Fruit fly (Drosophila melanogaster) whole organism, embryonic: ENCODE data around the gene Edg91.

Experiments
- ATbp ChIP-seq: fragments of 200-800 bp; sonication (Bioruptor generic); optimal IDR thresholded peaks from 2 replicates; lab custom pipeline; 2017; ENCODE audit warnings: missing biosample characterization, mild to moderate bottlenecking, missing genetic modification characterization, missing genetic modification reagents
- BtbVII ChIP-seq: fragments of 200-800 bp; sonication (Bioruptor generic); optimal IDR thresholded peaks from 3 replicates; lab custom pipeline; 2017; ENCODE audit warnings: missing biosample characterization, mild to moderate bottlenecking, missing genetic modification characterization
- Bteb2 ChIP-seq: fragments of 200-800 bp; sonication (Bioruptor generic); optimal IDR thresholded peaks from 2 replicates; lab custom pipeline; 2016; ENCODE audit warnings: missing biosample characterization, missing genetic modification characterization
- CG13424 ChIP-seq: fragments of 200-800 bp; sonication (Bioruptor generic); optimal IDR thresholded peaks from 2 replicates; lab custom pipeline; 2019; ENCODE audit warnings: missing biosample characterization, mild to moderate bottlenecking, missing genetic modification characterization, moderate library complexity
- CG13624 ChIP-seq: fragments of 200-800 bp; sonication (Bioruptor generic); optimal IDR thresholded peaks from 2 replicates; lab custom pipeline; 2016; ENCODE audit warnings: missing biosample characterization, missing genetic modification characterization
- CG1529 ChIP-seq: fragments of 200-800 bp; sonication (Bioruptor generic); optimal IDR thresholded peaks from 3 replicates; lab custom pipeline; 2018; ENCODE audit warnings: missing biosample characterization, missing genetic modification characterization
- CG15514 ChIP-seq: fragments of 200-800 bp; sonication (Bioruptor generic); optimal IDR thresholded peaks from 3 replicates; lab custom pipeline; 2017; ENCODE audit warnings: missing biosample characterization, missing genetic modification characterization, mild to moderate bottlenecking, moderate library complexity, missing genetic modification reagents
- CG16813 ChIP-seq: fragments of 200-800 bp; sonication (Bioruptor generic); IDR thresholded peaks from 3 replicates; pipeline ENCODE4 v1.3.6; 2022; ENCODE audit warnings: missing biosample characterization, missing genetic modification characterization; ENCODE audit not compliant: partially characterized antibody
- CG17568 ChIP-seq: fragments of 200-800 bp; sonication (Bioruptor generic); optimal IDR thresholded peaks from 2 replicates; lab custom pipeline; 2018; ENCODE audit warnings: missing biosample characterization, mild to moderate bottlenecking, missing genetic modification characterization, moderate library complexity
- CG1792 ChIP-seq: fragments of 200-800 bp; sonication (Bioruptor generic); optimal IDR thresholded peaks from 2 replicates; lab custom pipeline; 2016; ENCODE audit warnings: missing biosample characterization, missing genetic modification characterization
- CG18619 ChIP-seq: fragments of 200-800 bp; sonication (Bioruptor generic); optimal IDR thresholded peaks from 3 replicates; lab custom pipeline; 2017; ENCODE audit warnings: missing biosample characterization, mild to moderate bottlenecking, missing genetic modification characterization
- CG2199 ChIP-seq: fragments of 200-800 bp; sonication (Bioruptor generic); IDR thresholded peaks from 3 replicates; pipeline ENCODE4 v1.3.6; 2022; ENCODE audit warnings: missing biosample characterization, missing genetic modification characterization
- CG2678 ChIP-seq: fragments of 200-800 bp; sonication (Bioruptor generic); optimal IDR thresholded peaks from 3 replicates; lab custom pipeline; 2019; ENCODE audit warnings: missing biosample characterization, mild to moderate bottlenecking, missing genetic modification characterization, moderate library complexity
- CG3163 ChIP-seq: fragments of 200-800 bp; sonication (Bioruptor generic); optimal IDR thresholded peaks from 3 replicates; lab custom pipeline; 2016; ENCODE audit warnings: missing biosample characterization, missing genetic modification characterization
- CG32767 ChIP-seq: fragments of 200-800 bp; sonication (Bioruptor generic); IDR thresholded peaks from 2 replicates; pipeline ENCODE4 v1.3.6; 2022; ENCODE audit warnings: missing biosample characterization, missing genetic modification characterization
- CG34376 ChIP-seq: fragments of 200-800 bp; sonication (Bioruptor generic); optimal IDR thresholded peaks from 2 replicates; lab custom pipeline; 2018; ENCODE audit warnings: missing biosample characterization, mild to moderate bottlenecking, missing genetic modification characterization
- CG3847 ChIP-seq: fragments of 200-800 bp; sonication (Bioruptor generic); IDR thresholded peaks from 2 replicates; pipeline ENCODE4 v1.3.6; 2022; ENCODE audit warnings: missing biosample characterization, missing genetic modification characterization
- CG6791 ChIP-seq: fragments of 200-800 bp; sonication (Bioruptor generic); IDR thresholded peaks from 3 replicates; pipeline ENCODE4 v1.3.6; 2022; ENCODE audit warnings: missing biosample characterization, missing genetic modification characterization; ENCODE audit not compliant: partially characterized antibody
- CG7271 ChIP-seq: fragments of 200-800 bp; sonication (Bioruptor generic); optimal IDR thresholded peaks from 2 replicates; lab custom pipeline; 2018; ENCODE audit warnings: missing biosample characterization, mild to moderate bottlenecking, missing genetic modification characterization, moderate library complexity
- CG7963 ChIP-seq: fragments of 200-800 bp; sonication (Bioruptor generic); IDR thresholded peaks from 3 replicates; pipeline ENCODE4 v1.3.6; 2022; ENCODE audit warnings: missing biosample characterization, missing genetic modification characterization; ENCODE audit not compliant: partially characterized antibody
- CG7987 ChIP-seq: fragments of 200-800 bp; sonication (Bioruptor generic); optimal IDR thresholded peaks from 2 replicates; lab custom pipeline; 2018; ENCODE audit warnings: missing biosample characterization, mild to moderate bottlenecking, missing genetic modification characterization, moderate library complexity
- CG8478 ChIP-seq: fragments of >200 bp; optimal IDR thresholded peaks from 2 replicates; lab custom pipeline; 2018
- Fer2 ChIP-seq: fragments of 200-800 bp; sonication (Bioruptor generic); optimal IDR thresholded peaks from 2 replicates; lab custom pipeline; 2018; ENCODE audit warnings: missing biosample characterization, mild to moderate bottlenecking, missing genetic modification characterization, moderate library complexity
- MESR4 ChIP-seq: fragments of 200-800 bp; sonication (Bioruptor generic); optimal IDR thresholded peaks from 2 replicates; lab custom pipeline; 2018; ENCODE audit warnings: missing biosample characterization, mild to moderate bottlenecking, missing genetic modification characterization, moderate library complexity
- Opbp ChIP-seq: fragments of 200-800 bp; sonication (Bioruptor generic); IDR thresholded peaks from 3 replicates; pipeline ENCODE4 v1.3.6; 2022; ENCODE audit warnings: missing biosample characterization, missing genetic modification characterization; ENCODE audit not compliant: partially characterized antibody
- PHDP ChIP-seq: fragments of 200-800 bp; sonication (Bioruptor generic); optimal IDR thresholded peaks from 3 replicates; lab custom pipeline; 2018; ENCODE audit warnings: missing biosample characterization, mild to moderate bottlenecking, missing genetic modification characterization, moderate library complexity
- Rx ChIP-seq: fragments of 200-800 bp; sonication (Bioruptor generic); IDR thresholded peaks from 2 replicates; pipeline ENCODE4 v1.3.6; 2022; ENCODE audit warnings: missing biosample characterization, missing genetic modification characterization
- Spps ChIP-seq: fragments of 200-800 bp; sonication (Bioruptor generic); optimal IDR thresholded peaks from 2 replicates; lab custom pipeline; 2018; ENCODE audit warnings: missing biosample characterization, mild to moderate bottlenecking, missing genetic modification characterization
- amos ChIP-seq: fragments of 200-800 bp; sonication (Bioruptor generic); IDR thresholded peaks from 2 replicates; pipeline ENCODE4 v1.3.6; 2022; ENCODE audit warnings: missing biosample characterization, missing genetic modification characterization; ENCODE audit not compliant: partially characterized antibody
- ato ChIP-seq: fragments of 200-800 bp; sonication (Bioruptor generic); IDR thresholded peaks from 2 replicates; pipeline ENCODE4 v1.3.6; 2022; ENCODE audit warnings: missing biosample characterization, missing genetic modification characterization; ENCODE audit not compliant: partially characterized antibody
- cg ChIP-seq: fragments of 200-800 bp; sonication (Bioruptor generic); optimal IDR thresholded peaks from 3 replicates; lab custom pipeline; 2019; ENCODE audit warnings: missing biosample characterization, mild to moderate bottlenecking, missing genetic modification characterization, moderate library complexity
- crol ChIP-seq: fragments of 200-800 bp; sonication (Bioruptor generic); IDR thresholded peaks from 2 replicates; pipeline ENCODE4 v1.3.6; 2022; ENCODE audit warnings: missing biosample characterization, missing genetic modification characterization
- dpn ChIP-seq, 2 experiments: fragments of 200-800 bp; sonication (Bioruptor generic); optimal IDR thresholded peaks; 3 replicates each; lab custom pipeline; 2016; ENCODE audit warnings: missing biosample characterization in 2 of 2, missing genetic modification characterization in 2 of 2
- fd102C ChIP-seq: fragments of 200-800 bp; sonication (Bioruptor generic); optimal IDR thresholded peaks from 2 replicates; lab custom pipeline; 2018; ENCODE audit warnings: missing biosample characterization, mild to moderate bottlenecking, missing genetic modification characterization, moderate library complexity
- nom ChIP-seq: fragments of 200-800 bp; sonication (Bioruptor generic); optimal IDR thresholded peaks from 2 replicates; lab custom pipeline; 2017; ENCODE audit warnings: missing biosample characterization, missing genetic modification characterization, mild to moderate bottlenecking, moderate library complexity, missing genetic modification reagents
- otp ChIP-seq: fragments of 200-800 bp; sonication (Bioruptor generic); IDR thresholded peaks from 3 replicates; pipeline ENCODE4, ENCODE4 v1.3.6; 2022; ENCODE audit warnings: missing biosample characterization, missing genetic modification characterization
- pfk ChIP-seq: fragments of 200-800 bp; sonication (Bioruptor generic); optimal IDR thresholded peaks from 2 replicates; lab custom pipeline; 2018; ENCODE audit warnings: missing biosample characterization, mild to moderate bottlenecking, missing genetic modification characterization, moderate library complexity
- pzg ChIP-seq: fragments of 200-800 bp; sonication (Bioruptor generic); optimal IDR thresholded peaks from 3 replicates; lab custom pipeline; 2018; ENCODE audit warnings: missing biosample characterization, mild to moderate bottlenecking, missing genetic modification characterization, moderate library complexity
- sens-2 ChIP-seq: fragments of 200-800 bp; sonication (Bioruptor generic); IDR thresholded peaks from 2 replicates; pipeline ENCODE4 v1.3.6; 2022; ENCODE audit warnings: missing biosample characterization, missing genetic modification characterization
- sisA ChIP-seq: fragments of 200-800 bp; sonication (Bioruptor generic); IDR thresholded peaks from 2 replicates; pipeline ENCODE4 v1.3.6; 2022; ENCODE audit warnings: missing biosample characterization, missing genetic modification characterization
- sr ChIP-seq: fragments of 200-800 bp; sonication (Bioruptor generic); IDR thresholded peaks from 3 replicates; pipeline ENCODE4 v1.3.6; 2022; ENCODE audit warnings: missing biosample characterization, missing genetic modification characterization
- ssp ChIP-seq: fragments of 200-800 bp; sonication (Bioruptor generic); IDR thresholded peaks from 2 replicates; pipeline ENCODE4 v1.3.6; 2022; ENCODE audit warnings: missing biosample characterization, missing genetic modification characterization
- toy ChIP-seq: fragments of 200-800 bp; sonication (Bioruptor generic); IDR thresholded peaks from 2 replicates; pipeline ENCODE4 v1.3.6; 2022; ENCODE audit warnings: missing biosample characterization, missing genetic modification characterization
- ttk ChIP-seq: fragments of 200-800 bp; sonication (Bioruptor generic); IDR thresholded peaks from 2 replicates; pipeline ENCODE4 v2.1.2; 2022; ENCODE audit warnings: missing biosample characterization, missing genetic modification characterization
- twi ChIP-seq: fragments of 200-800 bp; optimal IDR thresholded peaks from 2 replicates; lab custom pipeline; 2019; ENCODE audit warnings: missing biosample characterization, mild to moderate bottlenecking, missing genetic modification characterization, moderate library complexity
- zen2 ChIP-seq: fragments of 200-800 bp; sonication (Bioruptor generic); IDR thresholded peaks from 3 replicates; pipeline ENCODE4 v1.3.6; 2022; ENCODE audit warnings: missing biosample characterization, missing genetic modification characterization; ENCODE audit not compliant: partially characterized antibody
- zf30C ChIP-seq: fragments of 200-800 bp; sonication (Bioruptor generic); optimal IDR thresholded peaks from 3 replicates; lab custom pipeline; 2018; ENCODE audit warnings: missing biosample characterization, mild to moderate bottlenecking, missing genetic modification characterization
- zfh2 ChIP-seq: fragments of 200-800 bp; sonication (Bioruptor generic); optimal IDR thresholded peaks from 2 replicates; lab custom pipeline; 2016; ENCODE audit warnings: missing biosample characterization, missing genetic modification characterization

The Edg91 gene

DNA sequence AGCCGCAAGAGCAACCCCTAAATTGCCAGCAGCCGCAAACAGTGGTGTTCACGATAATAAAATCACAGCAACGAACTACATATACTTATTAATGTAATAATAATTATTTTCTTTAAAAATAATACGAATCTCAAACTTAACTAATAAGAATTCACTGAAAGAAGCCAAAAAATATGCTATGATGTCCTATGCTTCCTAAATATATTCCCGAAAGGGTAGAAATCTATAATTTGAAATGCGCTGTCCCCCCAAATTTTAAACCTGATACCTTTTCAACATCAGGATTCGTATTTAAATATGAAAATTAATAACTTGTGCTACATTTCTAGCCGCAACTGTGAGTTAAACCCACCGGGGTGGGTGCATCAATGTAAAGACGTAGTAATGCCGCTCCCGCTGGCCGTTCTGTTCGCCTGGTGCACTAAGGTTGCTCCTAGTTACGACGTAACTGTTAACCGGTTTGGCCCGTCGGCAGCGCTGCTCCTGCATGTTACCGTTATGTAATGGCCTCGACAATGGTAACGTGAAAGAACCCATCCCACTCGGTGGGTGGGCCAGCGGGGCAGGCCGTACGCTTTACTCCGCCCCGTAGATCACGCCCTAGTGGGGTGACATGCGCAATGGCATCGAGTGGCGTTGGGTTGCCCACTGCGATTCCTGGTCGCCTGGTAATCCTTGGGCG, 7.0 kb downstream of the Edg91 start (continued):
- TF ChIP-seq fd102C (GFP tag; lab: Kevin White, UChicago): peak; percentile 86
- no peak for TF ChIP-seq MESR4
- TF ChIP-seq CG1529 (GFP tag; lab: Kevin White, UChicago): peak; percentile 77
- TF ChIP-seq toy (GFP tag; lab: Robert Waterston, UW): no peak
- peak; percentile 84 for TF ChIP-seq crol (GFP tag; lab: Robert Waterston, UW)
- peak; percentile 65; the same call in 1 of the 2 replicates for TF ChIP-seq sisA (GFP tag; lab: Robert Waterston, UW)
- peak; percentile 62 for TF ChIP-seq ttk (GFP tag; lab: Robert Waterston, UW)
- peak; percentile 91 for TF ChIP-seq CG13424
- TF ChIP-seq Spps (tag; lab: Kevin White, UChicago): peak; percentile 79
- TF ChIP-seq cg (GFP tag; lab: Kevin White, UChicago): no peak
- no peak for TF ChIP-seq CG6791 (GFP tag; lab: Robert Waterston, UW)
- TF ChIP-seq CG3163 (GFP tag; lab: Kevin White, UChicago): no peak
- TF ChIP-seq CG17568 (GFP tag; lab: Kevin White, UChicago): peak; percentile 79
- no peak for TF ChIP-seq CG7963 (GFP tag; lab: Robert Waterston, UW)
- no peak for TF ChIP-seq twi (tag; lab: Kevin White, UChicago)
- TF ChIP-seq pzg (GFP tag; lab: Kevin White, UChicago): no peak
- TF ChIP-seq BtbVII: peak; percentile 84
- no peak for TF ChIP-seq ato (GFP tag; lab: Robert Waterston, UW)
- TF ChIP-seq PHDP: peak; percentile 83
- no peak for TF ChIP-seq sens-2 (GFP tag; lab: Robert Waterston, UW)
- TF ChIP-seq CG2199: no peak
- TF ChIP-seq CG7987 (GFP tag; lab: Kevin White, UChicago): no peak
- peak; percentile 57 for TF ChIP-seq CG8478
- TF ChIP-seq Fer2 (tag; lab: Kevin White, UChicago): peak; percentile 35
- TF ChIP-seq Rx (GFP tag; lab: Robert Waterston, UW): peak; percentile 39; the same call in 1 of the 2 replicates
- peak; percentile 56; the same call in 1 of the 2 replicates for TF ChIP-seq CG32767 (GFP tag; lab: Robert Waterston, UW)
- TF ChIP-seq CG34376: peak; percentile 16
- peak; percentile 69 for TF ChIP-seq CG7271 (tag; lab: Kevin White, UChicago)
- peak; percentile 94 for TF ChIP-seq CG2678 (tag; lab: Kevin White, UChicago)
- no peak; the same call in 1 of the 2 replicates for TF ChIP-seq amos (GFP tag; lab: Robert Waterston, UW)
- TF ChIP-seq CG13624: peak; percentile 11
- no peak for TF ChIP-seq nom (GFP tag; lab: Kevin White, UChicago)
- no peak for TF ChIP-seq zf30C (GFP tag; lab: Kevin White, UChicago)
- TF ChIP-seq ATbp: peak; percentile 79
- TF ChIP-seq dpn (GFP tag; optimal IDR thresholded peaks at IDR 0.05; lab: Kevin White, UChicago): peak; percentile 37 to 61
- peak; percentile 56 for TF ChIP-seq ssp
- TF ChIP-seq CG18619 (GFP tag; lab: Kevin White, UChicago): peak; percentile 88
- peak; percentile 46; the same call in 1 of the 3 replicates for TF ChIP-seq Opbp (GFP tag; lab: Robert Waterston, UW)
- no peak for TF ChIP-seq pfk (GFP tag; lab: Kevin White, UChicago)
- 0 out of 3 replicates have a peak, but pooled peaks have one; percentile 19 for TF ChIP-seq otp (GFP tag; lab: Robert Waterston, UW)
- peak; percentile 63 for TF ChIP-seq CG15514 (GFP tag; lab: Kevin White, UChicago)
- no peak for TF ChIP-seq zfh2 (GFP tag; lab: Kevin White, UChicago)
- TF ChIP-seq sr: no peak
- TF ChIP-seq Bteb2: no peak
- no peak for TF ChIP-seq zen2 (GFP tag; lab: Robert Waterston, UW)
- 0 out of 3 replicates have a peak, but pooled peaks have one; percentile 16 for TF ChIP-seq CG16813
- TF ChIP-seq CG3847 (GFP tag; lab: Robert Waterston, UW): peak; percentile 64
- no peak for TF ChIP-seq CG1792 (GFP tag; lab: Kevin White, UChicago)
